Worm (Caenorhabditis elegans): ENCODE results near the gene best-13.

The best-13 gene

ce11 chrIV:9875646-9876045, 28.1 kb upstream of the best-13 start:
- TF ChIP-seq mef-2 (tag; optimal IDR thresholded peaks at IDR 0.05): no peak
- TF ChIP-seq nhr-19 (GFP tag; conservative IDR thresholded peaks at IDR 0.05): peak; percentile 32
- no peak for TF ChIP-seq swsn-7 (tag; optimal IDR thresholded peaks at IDR 0.05)
- peak in 1 of 2 experiments; percentile 71 for TF ChIP-seq lin-35 (GFP tag; optimal IDR thresholded peaks at IDR 0.05)
- no peak for TF ChIP-seq nhr-12 (tag; optimal IDR thresholded peaks at IDR 0.05)
- TF ChIP-seq mep-1 (tag; optimal IDR thresholded peaks at IDR 0.05): peak; percentile 51
- TF ChIP-seq nhr-85 (tag): peak; percentile 91
- TF ChIP-seq lsy-2 (tag; optimal IDR thresholded peaks at IDR 0.05): peak in 1 of 2 experiments; percentile 10
- TF ChIP-seq fkh-10 (GFP tag; optimal IDR thresholded peaks at IDR 0.05): no peak
- TF ChIP-seq nhr-90 (tag; optimal IDR thresholded peaks at IDR 0.05; ENCODE audit: poor library complexity): peak; percentile 64
- TF ChIP-seq nhr-77 (tag; optimal IDR thresholded peaks at IDR 0.05): no peak
- no peak for TF ChIP-seq dsc-1 (tag; optimal IDR thresholded peaks at IDR 0.05)
- TF ChIP-seq ceh-82 (tag; optimal IDR thresholded peaks at IDR 0.05): no peak
- no peak for TF ChIP-seq skn-1 (tag; optimal IDR thresholded peaks at IDR 0.05)
- peak in 1 of 2 experiments; percentile 65 for TF ChIP-seq mdl-1 (tag; optimal IDR thresholded peaks at IDR 0.05)
- TF ChIP-seq snpc-4 (tag; optimal IDR thresholded peaks at IDR 0.05): no peak
- TF ChIP-seq pqm-1 (tag; optimal IDR thresholded peaks at IDR 0.05): no peak
- peak; percentile 61 for TF ChIP-seq snu-23 (GFP tag; optimal IDR thresholded peaks at IDR 0.05)
- no peak for TF ChIP-seq zip-4 (GFP tag; optimal IDR thresholded peaks at IDR 0.05)
- TF ChIP-seq lir-3 (tag; optimal IDR thresholded peaks at IDR 0.05; ENCODE audit: poor library complexity): no peak
- TF ChIP-seq zag-1 (tag; optimal IDR thresholded peaks at IDR 0.05): no peak
- TF ChIP-seq elt-3 (tag; optimal IDR thresholded peaks at IDR 0.05): peak in 4 of 6 experiments; percentile 26 to 81 (median 74)
- peak; percentile 45 for TF ChIP-seq C16A3.4 (tag; optimal IDR thresholded peaks at IDR 0.05)
- peak; percentile 3 for TF ChIP-seq nhr-47 (tag; optimal IDR thresholded peaks at IDR 0.05)
- TF ChIP-seq nhr-71 (tag; optimal IDR thresholded peaks at IDR 0.05): peak; percentile 71
- TF ChIP-seq nhr-20 (tag; optimal IDR thresholded peaks at IDR 0.05): peak; percentile 94
- TF ChIP-seq elt-2 (tag; optimal IDR thresholded peaks at IDR 0.05): peak; percentile 74
- TF ChIP-seq C34B4.2 (tag; optimal IDR thresholded peaks at IDR 0.05): no peak
- TF ChIP-seq aly-2 (tag; optimal IDR thresholded peaks at IDR 0.05): no peak
- no peak for TF ChIP-seq Y116A8C.19 (tag; optimal IDR thresholded peaks at IDR 0.05; ENCODE audit: borderline replicate concordance)
- TF ChIP-seq blmp-1 (tag; optimal IDR thresholded peaks at IDR 0.05): peak; percentile 89
- TF ChIP-seq ces-1 (GFP tag; optimal IDR thresholded peaks at IDR 0.05): no peak
- peak; percentile 79 for TF ChIP-seq lin-14 (GFP tag; optimal IDR thresholded peaks at IDR 0.05)
- no peak for TF ChIP-seq ceh-88 (GFP tag; IDR thresholded peaks at IDR 0.05)
- TF ChIP-seq efl-1 (optimal IDR thresholded peaks at IDR 0.05): no peak
- TF ChIP-seq efl-1 (GFP tag; optimal IDR thresholded peaks at IDR 0.05 in 1 of 2): peak in 1 of 2 experiments; percentile 33
- no peak for TF ChIP-seq mab-9 (GFP tag; IDR thresholded peaks at IDR 0.05)
- TF ChIP-seq tbx-2 (tag; optimal IDR thresholded peaks at IDR 0.05): peak; percentile 31

ce11 chrIV:9878893-9879379, 24.8 kb upstream of the best-13 start, which contains the start of gene nhr-4:
Gene nhr-4 (plus strand): TSS chrIV:9879329.
- TF ChIP-seq efl-1 (optimal IDR thresholded peaks at IDR 0.05) (no peak), efl-1 (GFP tag; optimal IDR thresholded peaks at IDR 0.05 in 1 of 2) (peak in 1 of 2 experiments; percentile 56), rnt-1 (tag; optimal IDR thresholded peaks at IDR 0.05) (no peak), dsc-1 (tag; optimal IDR thresholded peaks at IDR 0.05) (peak; percentile 27), unc-130 (tag; optimal IDR thresholded peaks at IDR 0.05) (no peak), snpc-4 (tag; optimal IDR thresholded peaks at IDR 0.05) (no peak), nhr-47 (tag; optimal IDR thresholded peaks at IDR 0.05) (peak; percentile 0), nhr-71 (tag; optimal IDR thresholded peaks at IDR 0.05) (peak; percentile 12), aly-2 (tag; optimal IDR thresholded peaks at IDR 0.05) (no peak), fkh-8 (tag; optimal IDR thresholded peaks at IDR 0.05) (peak; percentile 71), sptf-1 (tag; optimal IDR thresholded peaks at IDR 0.05) (no peak), Y116A8C.19 (tag; optimal IDR thresholded peaks at IDR 0.05; ENCODE audit: borderline replicate concordance) (no peak), jun-1 (tag; optimal IDR thresholded peaks at IDR 0.05) (no peak), mef-2 (tag; optimal IDR thresholded peaks at IDR 0.05) (no peak)

Data from whole organism, L1 larva.